Fruit fly (Drosophila melanogaster): ENCODE data around the gene CG43998.

- TF ChIP-seq Ets21C (GFP tag; optimal IDR thresholded peaks at IDR 0.05) (no peak), CG6792 (GFP tag; optimal IDR thresholded peaks at IDR 0.05) (no peak), CG6854 (GFP tag; optimal IDR thresholded peaks at IDR 0.05) (no peak), esn (GFP tag; optimal IDR thresholded peaks at IDR 0.05) (no peak), CG11762 (GFP tag; optimal IDR thresholded peaks at IDR 0.05; ENCODE audit: insufficient read depth) (no peak), CG11902 (GFP tag; optimal IDR thresholded peaks at IDR 0.05) (no peak), Blimp-1 (GFP tag; optimal IDR thresholded peaks at IDR 0.05) (no peak), CG6808 (GFP tag; optimal IDR thresholded peaks at IDR 0.05) (no peak), CG8632 (GFP tag; optimal IDR thresholded peaks at IDR 0.05) (no peak), CG32006 (GFP tag; optimal IDR thresholded peaks at IDR 0.05) (no peak), CG8319 (GFP tag; optimal IDR thresholded peaks at IDR 0.05) (no peak), salr (GFP tag; optimal IDR thresholded peaks at IDR 0.05) (no peak), Smox (GFP tag; optimal IDR thresholded peaks at IDR 0.05) (no peak)
These were observed 8.4 kb downstream of the CG43998 start for dm6 chr3R:23920387-23920786.

All from whole organism, prepupa.